Fruit fly (Drosophila melanogaster) whole organism, pupa: ENCODE measurements around the gene Orco.

Source experiments
- CG10348 ChIP-seq: fragments of 200-800 bp; sonication (Bioruptor generic); IDR thresholded peaks from 2 replicates; pipeline ENCODE4 v1.3.6; 2022; ENCODE audit warnings: missing biosample characterization, missing genetic modification characterization
- CG12605 ChIP-seq: fragments of 200-800 bp; sonication (Bioruptor generic); IDR thresholded peaks from 2 replicates; pipeline ENCODE4 v1.3.6; 2022; ENCODE audit warnings: missing biosample characterization, missing genetic modification characterization
- CG13204 ChIP-seq: fragments of 200-800 bp; sonication (Bioruptor generic); optimal IDR thresholded peaks from 2 replicates; lab custom pipeline; 2018; ENCODE audit warnings: missing biosample characterization, mild to moderate bottlenecking, missing genetic modification characterization, moderate library complexity
- CG14655 ChIP-seq: fragments of 200-800 bp; sonication (Bioruptor generic); optimal IDR thresholded peaks from 3 replicates; lab custom pipeline; 2017; ENCODE audit warnings: mild to moderate bottlenecking, missing biosample characterization, missing genetic modification reagents, missing genetic modification characterization
- CG15710 ChIP-seq: fragments of 200-800 bp; sonication (Bioruptor generic); optimal IDR thresholded peaks from 2 replicates; lab custom pipeline; 2018; ENCODE audit warnings: missing biosample characterization, mild to moderate bottlenecking, missing genetic modification characterization, moderate library complexity
- CG17806 ChIP-seq: fragments of 200-800 bp; sonication (Bioruptor generic); optimal IDR thresholded peaks from 2 replicates; lab custom pipeline; 2018; ENCODE audit warnings: missing biosample characterization, mild to moderate bottlenecking, missing genetic modification characterization, moderate library complexity
- CG32121 ChIP-seq: fragments of 200-800 bp; sonication (Bioruptor generic); IDR thresholded peaks from 2 replicates; pipeline ENCODE4 v1.3.6; 2022; ENCODE audit warnings: missing biosample characterization, missing genetic modification characterization
- CG34367 ChIP-seq: fragments of 200-800 bp; sonication (Bioruptor generic); optimal IDR thresholded peaks from 2 replicates; lab custom pipeline; 2018; ENCODE audit warnings: missing biosample characterization, mild to moderate bottlenecking, missing genetic modification characterization
- CG4496 ChIP-seq: fragments of 200-800 bp; sonication (Bioruptor generic); IDR thresholded peaks from 3 replicates; pipeline ENCODE4 v1.3.6; 2022; ENCODE audit warnings: missing biosample characterization, missing genetic modification characterization
- CG8159 ChIP-seq: fragments of 200-800 bp; sonication (Bioruptor generic); optimal IDR thresholded peaks from 3 replicates; lab custom pipeline; 2018; ENCODE audit warnings: missing biosample characterization, mild to moderate bottlenecking, missing genetic modification characterization, moderate library complexity
- CG8301 ChIP-seq: fragments of 200-800 bp; sonication (Bioruptor generic); optimal IDR thresholded peaks from 2 replicates; lab custom pipeline; 2018; ENCODE audit warnings: missing biosample characterization, mild to moderate bottlenecking, missing genetic modification characterization
- CG9948 ChIP-seq: fragments of 200-800 bp; sonication (Bioruptor generic); optimal IDR thresholded peaks from 2 replicates; lab custom pipeline; 2018; ENCODE audit warnings: missing biosample characterization, mild to moderate bottlenecking, missing genetic modification characterization, moderate library complexity
- D1 ChIP-seq: fragments of 200-800 bp; sonication (Bioruptor generic); optimal IDR thresholded peaks from 2 replicates; lab custom pipeline; 2018; ENCODE audit warnings: missing biosample characterization, mild to moderate bottlenecking, missing genetic modification characterization, moderate library complexity
- EcR ChIP-seq: fragments of 200-800 bp; sonication (Bioruptor generic); optimal IDR thresholded peaks from 3 replicates; lab custom pipeline; 2019; ENCODE audit warnings: missing biosample characterization, missing genetic modification characterization, mild to moderate bottlenecking, moderate library complexity, missing genetic modification reagents
- Ets98B ChIP-seq: fragments of 200-800 bp; sonication (Bioruptor generic); IDR thresholded peaks from 2 replicates; pipeline ENCODE4 v1.3.6; 2022; ENCODE audit warnings: missing biosample characterization, missing genetic modification characterization
- Pif1A ChIP-seq: fragments of 200-800 bp; sonication (Bioruptor generic); optimal IDR thresholded peaks from 3 replicates; lab custom pipeline; 2016; ENCODE audit warnings: missing biosample characterization, missing genetic modification characterization
- Pif1B ChIP-seq: fragments of 200-800 bp; sonication (Bioruptor generic); optimal IDR thresholded peaks from 3 replicates; lab custom pipeline; 2016; ENCODE audit warnings: missing biosample characterization, missing genetic modification characterization
- Snoo ChIP-seq: fragments of 200-800 bp; sonication (Bioruptor generic); optimal IDR thresholded peaks from 3 replicates; lab custom pipeline; 2017; ENCODE audit warnings: missing biosample characterization, mild to moderate bottlenecking, missing genetic modification characterization, inconsistent platforms
- fd96Ca ChIP-seq: fragments of 200-800 bp; sonication (Bioruptor generic); IDR thresholded peaks from 3 replicates; pipeline ENCODE4 v1.3.6; 2022; ENCODE audit warnings: missing biosample characterization, missing genetic modification characterization
- gl ChIP-seq: fragments of 200-800 bp; sonication (Bioruptor generic); optimal IDR thresholded peaks from 2 replicates; lab custom pipeline; 2018; ENCODE audit warnings: missing biosample characterization, mild to moderate bottlenecking, missing genetic modification characterization
- rn ChIP-seq: fragments of 200-800 bp; sonication (Bioruptor generic); IDR thresholded peaks from 2 replicates; pipeline ENCODE4 v1.3.6; 2022; ENCODE audit warnings: missing biosample characterization, missing genetic modification characterization

Orco gene

DNA sequence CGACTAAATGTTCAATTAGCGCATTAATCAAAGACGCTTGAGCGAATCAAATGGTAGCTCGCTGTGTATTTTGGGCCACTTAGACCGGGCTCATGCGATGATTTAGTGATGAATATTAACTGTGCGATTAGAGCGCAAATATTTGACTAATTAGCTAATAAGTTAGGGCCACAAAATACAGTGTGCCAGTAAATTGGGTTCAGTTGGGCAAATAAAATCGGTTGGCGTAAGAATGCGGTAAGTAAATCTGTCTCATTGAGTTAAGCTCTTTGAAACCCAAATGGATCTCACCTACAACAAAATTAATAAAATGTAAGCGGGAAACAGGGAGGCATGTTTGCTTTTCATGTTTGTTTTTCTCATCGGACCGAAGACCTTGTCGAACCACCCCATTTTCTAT, 8.2 kb upstream of the Orco start:
- TF ChIP-seq CG10348 (GFP tag; lab: Robert Waterston, UW) = no peak
- TF ChIP-seq CG34367 = no peak
- no peak for TF ChIP-seq gl (tag; lab: Kevin White, UChicago)
- TF ChIP-seq CG8159 (tag; lab: Kevin White, UChicago) = no peak
- no peak for TF ChIP-seq Pif1B (GFP tag; lab: Kevin White, UChicago)
- no peak for TF ChIP-seq CG8301
- TF ChIP-seq CG14655 (GFP tag; lab: Kevin White, UChicago) = no peak
- TF ChIP-seq Snoo (tag; lab: Kevin White, UChicago) = no peak
- no peak for TF ChIP-seq CG15710 (tag; lab: Kevin White, UChicago)
- no peak for TF ChIP-seq fd96Ca (GFP tag; lab: Robert Waterston, UW)
- TF ChIP-seq EcR (GFP tag; lab: Kevin White, UChicago) = no peak
- TF ChIP-seq CG9948 = no peak
- TF ChIP-seq CG17806 (tag; lab: Kevin White, UChicago) = no peak
- no peak for TF ChIP-seq CG12605 (GFP tag; lab: Robert Waterston, UW)
- TF ChIP-seq D1 = no peak
- no peak for TF ChIP-seq Pif1A
- no peak for TF ChIP-seq rn
- TF ChIP-seq, all 21 proteins: peak for 0

DNA sequence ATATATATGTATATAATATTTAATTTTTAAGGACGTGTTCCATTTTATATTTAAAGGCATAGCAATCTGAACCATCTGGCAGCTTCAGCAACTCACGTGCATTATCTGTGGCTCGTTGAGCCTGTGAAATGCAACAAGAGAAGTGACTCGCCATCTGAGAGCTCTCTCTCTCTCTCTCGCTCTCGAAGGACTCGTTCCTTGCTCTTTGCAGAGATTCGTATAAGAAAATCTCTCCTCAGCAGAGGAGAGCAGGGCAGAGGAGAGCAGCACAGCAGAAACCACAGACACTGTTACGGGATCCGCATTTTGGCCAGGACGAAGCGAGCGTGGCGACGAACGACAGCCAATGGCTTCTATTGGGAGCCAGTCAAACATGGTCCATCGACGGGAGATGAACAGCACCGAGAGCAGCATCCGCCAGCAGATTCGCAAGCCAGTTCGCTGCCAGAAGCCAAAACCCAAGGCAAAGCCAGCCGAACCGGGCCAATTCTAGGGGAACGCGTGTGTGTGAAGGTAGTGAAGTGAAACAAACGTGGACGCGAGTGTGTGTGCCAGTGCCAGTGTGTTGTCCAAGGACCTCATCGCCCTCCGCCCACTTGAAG, 2.0 kb upstream of the Orco start, which contains the start of gene CG14669:
TSS of gene CG14669 (plus strand) at position 381 of the 602 bp plus-strand sequence.
- no peak for TF ChIP-seq CG8159 (tag; lab: Kevin White, UChicago)
- no peak for TF ChIP-seq Pif1A
- no peak for TF ChIP-seq D1
- no peak for TF ChIP-seq CG10348 (GFP tag; lab: Robert Waterston, UW)
- TF ChIP-seq CG8301 = no peak
- TF ChIP-seq CG13204 (GFP tag; lab: Kevin White, UChicago) = no peak
- TF ChIP-seq CG17806 (tag; lab: Kevin White, UChicago) = no peak
- TF ChIP-seq fd96Ca (GFP tag; lab: Robert Waterston, UW) = no peak
- no peak for TF ChIP-seq gl (tag; lab: Kevin White, UChicago)
- TF ChIP-seq, all 21 proteins: peak for 0

DNA sequence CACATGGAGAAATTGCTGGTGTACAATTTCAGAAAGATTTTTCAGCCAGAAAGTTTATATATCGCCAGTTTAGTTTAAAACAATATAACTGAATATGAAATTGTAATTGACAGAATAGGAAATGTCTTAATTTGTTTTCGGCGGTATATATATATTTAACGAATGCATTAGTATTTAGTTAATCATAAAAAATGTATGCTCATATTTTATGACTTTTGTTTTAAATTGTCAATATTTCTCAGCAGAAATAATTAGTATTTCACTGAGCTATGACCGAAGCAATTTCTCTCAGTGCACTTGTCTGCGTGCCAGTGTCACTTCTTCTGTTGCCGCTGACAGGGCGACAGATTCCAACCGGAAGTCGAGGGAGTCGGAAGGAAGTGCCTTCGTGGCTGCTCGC, 781 bp upstream of the Orco start:
- TF ChIP-seq CG8301 (peak; percentile 11), CG8159 (tag; lab: Kevin White, UChicago) (peak; percentile 36), Pif1A (no peak)
- TF ChIP-seq, all 21 proteins: peak for 2

DNA sequence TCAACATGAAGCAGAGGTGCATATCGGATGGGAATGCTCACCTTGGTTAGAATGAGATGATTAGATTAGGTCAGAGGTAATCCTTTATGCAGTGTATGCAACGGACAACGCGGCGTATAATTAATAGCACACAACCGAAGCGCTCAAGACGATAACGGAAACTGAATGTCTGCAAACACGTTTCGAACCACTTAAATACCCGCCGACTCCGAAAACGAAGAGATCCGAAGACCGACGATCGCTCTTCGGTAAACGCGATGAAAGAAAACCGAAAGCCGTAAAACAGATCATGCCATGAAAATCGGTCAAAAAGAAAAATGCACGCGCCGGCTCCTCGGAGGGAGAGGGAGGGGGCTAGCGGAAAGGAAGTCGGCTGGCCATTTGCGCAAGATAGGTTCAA, 8.2 kb downstream of the Orco start, which contains the start of gene CG2663:
TSS of gene CG2663 (minus strand) at position 173 of the 400 bp plus-strand sequence.
- TF ChIP-seq fd96Ca (GFP tag; lab: Robert Waterston, UW) (no peak), CG4496 (GFP tag; lab: Robert Waterston, UW) (peak; percentile 54; the same call in 1 of the 3 replicates), CG34367 (no peak), CG10348 (GFP tag; lab: Robert Waterston, UW) (no peak), Pif1A (no peak), gl (tag; lab: Kevin White, UChicago) (no peak), CG12605 (GFP tag; lab: Robert Waterston, UW) (0 out of 2 replicates have a peak, but pooled peaks have one; percentile 18), CG14655 (GFP tag; lab: Kevin White, UChicago) (no peak), CG13204 (GFP tag; lab: Kevin White, UChicago) (no peak), CG32121 (GFP tag; lab: Robert Waterston, UW) (peak; percentile 17; the same call in 1 of the 2 replicates), D1 (no peak), Snoo (tag; lab: Kevin White, UChicago) (no peak), Pif1B (GFP tag; lab: Kevin White, UChicago) (no peak), CG8159 (tag; lab: Kevin White, UChicago) (no peak), CG8301 (no peak)

DNA sequence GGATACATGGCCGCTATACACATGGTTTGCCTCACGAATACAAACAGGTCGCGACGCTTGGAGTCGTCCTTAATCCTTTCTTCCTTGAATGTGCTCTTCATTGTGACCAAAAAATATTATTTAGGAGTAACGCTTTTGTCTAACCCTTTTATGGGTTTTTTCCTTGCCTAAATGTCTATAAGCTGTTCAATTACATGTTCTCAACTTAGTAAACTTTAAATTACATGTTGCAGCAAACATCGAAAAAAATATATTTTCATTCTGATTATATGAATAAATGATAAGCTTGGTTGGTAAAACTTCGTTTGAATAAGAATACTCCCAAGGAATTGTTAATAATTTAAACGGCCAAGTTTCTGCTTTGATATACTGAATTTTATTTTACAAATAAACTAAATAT, 13.1 kb downstream of the Orco start, which contains the start of gene Or83a:
TSS of gene Or83a (minus strand) at position 101 of the 400 bp plus-strand sequence.
- TF ChIP-seq gl (tag; lab: Kevin White, UChicago) = no peak
- no peak for TF ChIP-seq Ets98B (GFP tag; lab: Robert Waterston, UW)
- no peak for TF ChIP-seq CG8159 (tag; lab: Kevin White, UChicago)
- no peak for TF ChIP-seq CG9948
- no peak for TF ChIP-seq D1
- TF ChIP-seq CG14655 (GFP tag; lab: Kevin White, UChicago) = no peak
- no peak for TF ChIP-seq rn
- TF ChIP-seq Snoo (tag; lab: Kevin White, UChicago) = no peak
- no peak for TF ChIP-seq Pif1A
- TF ChIP-seq EcR (GFP tag; lab: Kevin White, UChicago) = no peak
- no peak for TF ChIP-seq Pif1B (GFP tag; lab: Kevin White, UChicago)
- TF ChIP-seq CG17806 (tag; lab: Kevin White, UChicago) = no peak
- no peak for TF ChIP-seq CG34367
- TF ChIP-seq CG10348 (GFP tag; lab: Robert Waterston, UW) = no peak
- TF ChIP-seq CG13204 (GFP tag; lab: Kevin White, UChicago) = no peak
- no peak for TF ChIP-seq CG12605 (GFP tag; lab: Robert Waterston, UW)

DNA sequence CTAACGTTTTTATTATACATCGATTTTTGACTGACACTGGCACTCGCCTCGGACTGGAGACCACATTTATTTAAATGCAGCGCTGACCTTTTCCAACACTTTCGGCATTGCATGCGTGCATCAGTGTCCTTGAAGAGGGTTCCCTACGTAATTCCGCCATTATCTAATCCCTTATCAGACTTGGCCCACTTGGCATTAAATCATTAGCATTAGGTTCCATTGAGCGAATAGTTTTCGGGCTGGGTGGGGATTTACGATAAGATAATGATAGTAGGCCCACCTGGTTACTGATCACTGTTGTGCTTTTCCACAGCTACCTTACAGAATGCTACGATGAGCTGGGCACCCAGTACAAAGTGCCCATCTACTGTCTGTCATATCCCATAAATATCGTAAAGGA, 17.0 kb downstream of the Orco start:
- TF ChIP-seq CG10348 (GFP tag; lab: Robert Waterston, UW) (no peak), D1 (no peak), CG14655 (GFP tag; lab: Kevin White, UChicago) (no peak), rn (no peak), Pif1B (GFP tag; lab: Kevin White, UChicago) (no peak), CG13204 (GFP tag; lab: Kevin White, UChicago) (no peak), fd96Ca (GFP tag; lab: Robert Waterston, UW) (no peak), EcR (GFP tag; lab: Kevin White, UChicago) (no peak), Ets98B (GFP tag; lab: Robert Waterston, UW) (no peak), CG4496 (GFP tag; lab: Robert Waterston, UW) (no peak), CG8159 (tag; lab: Kevin White, UChicago) (no peak), CG12605 (GFP tag; lab: Robert Waterston, UW) (no peak), CG9948 (no peak)
